Worm (Caenorhabditis elegans): Measurements from ENCODE around the gene F38E1.10.

The F38E1.10 gene

DNA sequence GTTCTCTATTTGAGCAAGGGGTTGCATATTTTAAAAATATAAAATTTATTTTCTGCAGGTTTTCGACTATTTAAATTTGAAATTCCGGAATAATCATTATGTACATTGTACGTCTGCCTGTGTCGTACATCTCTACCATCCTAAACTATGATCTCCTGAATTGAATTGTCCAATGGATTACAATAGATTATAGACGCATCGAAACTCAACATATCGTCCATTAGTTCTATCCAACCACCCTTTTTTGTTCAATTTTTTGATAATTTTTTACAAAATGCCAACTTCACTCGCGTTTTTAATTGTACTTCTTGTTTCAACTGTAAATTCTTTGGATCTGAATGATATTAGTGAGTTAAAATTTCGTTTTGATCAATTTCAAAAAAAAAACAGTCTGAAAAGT, 35.1 kb upstream of the F38E1.10 start, which contains the start of gene F52E1.2:
Gene F52E1.2 (plus strand): TSS at position 190 of the 400 bp plus-strand sequence.
- TF ChIP-seq elt-1 (tag; optimal IDR thresholded peaks at IDR 0.05; ENCODE audit: borderline replicate concordance, insufficient read depth): no peak
- no peak for TF ChIP-seq pha-4 (tag; optimal IDR thresholded peaks at IDR 0.05)

DNA sequence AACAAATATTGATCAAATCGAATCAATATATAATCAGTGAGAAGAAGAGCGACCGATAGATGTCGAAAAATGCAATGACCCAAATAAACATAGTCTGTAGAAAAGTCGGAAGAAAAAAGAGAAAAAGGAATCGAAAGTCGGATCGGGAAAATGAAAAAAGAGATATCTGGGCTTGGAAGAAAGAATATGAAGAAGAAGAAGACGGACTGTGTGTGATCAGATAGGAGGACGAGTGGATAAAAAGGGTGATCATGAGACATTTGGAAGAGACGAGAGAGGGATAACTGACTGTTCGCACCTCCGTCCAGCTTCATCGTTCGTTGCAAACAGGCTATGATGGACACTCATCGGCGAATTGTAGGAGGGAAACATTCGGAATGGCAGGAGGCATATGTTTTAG, 34.3 kb upstream of the F38E1.10 start:
- TF ChIP-seq M03D4.4 (tag; optimal IDR thresholded peaks at IDR 0.05): no peak
- TF ChIP-seq lsy-2 (tag; optimal IDR thresholded peaks at IDR 0.05): no peak
- peak; percentile 78 for TF ChIP-seq blmp-1 (tag; optimal IDR thresholded peaks at IDR 0.05)
- no peak for TF ChIP-seq unc-62 (GFP tag; optimal IDR thresholded peaks at IDR 0.05)
- TF ChIP-seq mep-1 (tag; optimal IDR thresholded peaks at IDR 0.05): no peak

DNA sequence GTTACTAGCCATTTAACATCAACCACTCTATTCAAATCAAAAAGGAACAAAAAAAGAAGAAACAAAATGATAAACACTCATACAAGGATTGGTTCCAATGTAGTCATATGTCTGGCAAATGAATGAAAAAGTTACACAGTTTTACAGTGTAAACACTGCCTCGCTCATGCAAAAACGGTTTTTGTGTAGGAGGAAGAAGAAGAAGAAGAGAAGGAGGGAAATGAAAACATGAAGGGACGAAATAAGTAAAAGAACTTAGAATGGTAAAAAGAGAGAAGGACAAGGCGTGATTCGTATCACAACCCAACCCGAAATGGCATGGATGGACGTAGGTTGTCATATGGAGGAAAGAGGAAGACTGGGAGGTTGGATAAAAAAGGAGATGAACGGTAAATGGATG, 31.6 kb upstream of the F38E1.10 start:
- TF ChIP-seq blmp-1 (tag; optimal IDR thresholded peaks at IDR 0.05): no peak
- no peak for TF ChIP-seq cnd-1 (tag; optimal IDR thresholded peaks at IDR 0.05)
- no peak for TF ChIP-seq snpc-4 (tag; optimal IDR thresholded peaks at IDR 0.05)
- TF ChIP-seq nhr-2 (tag; optimal IDR thresholded peaks at IDR 0.05): no peak
- no peak for TF ChIP-seq lsy-2 (tag; optimal IDR thresholded peaks at IDR 0.05)
- no peak for TF ChIP-seq lin-13 (tag; optimal IDR thresholded peaks at IDR 0.05)
- TF ChIP-seq nhr-237 (tag; optimal IDR thresholded peaks at IDR 0.05): no peak
- no peak for TF ChIP-seq bed-3 (GFP tag; optimal IDR thresholded peaks at IDR 0.05)
- no peak for TF ChIP-seq nhr-12 (tag; optimal IDR thresholded peaks at IDR 0.05)
- no peak for TF ChIP-seq unc-120 (tag; optimal IDR thresholded peaks at IDR 0.05; ENCODE audit: poor library complexity, severe bottlenecking)
- TF ChIP-seq ham-2 (GFP tag; optimal IDR thresholded peaks at IDR 0.05): no peak
- no peak for TF ChIP-seq ceh-39 (tag; optimal IDR thresholded peaks at IDR 0.05)
- TF ChIP-seq unc-39 (tag; optimal IDR thresholded peaks at IDR 0.05): no peak
- no peak for TF ChIP-seq zip-8 (tag; optimal IDR thresholded peaks at IDR 0.05)
- TF ChIP-seq elt-3 (tag; optimal IDR thresholded peaks at IDR 0.05): no peak
- no peak for TF ChIP-seq mep-1 (tag; optimal IDR thresholded peaks at IDR 0.05)
- TF ChIP-seq unc-62 (GFP tag; optimal IDR thresholded peaks at IDR 0.05): no peak
- no peak for TF ChIP-seq drap-1 (GFP tag; optimal IDR thresholded peaks at IDR 0.05)
- no peak for TF ChIP-seq mls-2 (tag; optimal IDR thresholded peaks at IDR 0.05)

DNA sequence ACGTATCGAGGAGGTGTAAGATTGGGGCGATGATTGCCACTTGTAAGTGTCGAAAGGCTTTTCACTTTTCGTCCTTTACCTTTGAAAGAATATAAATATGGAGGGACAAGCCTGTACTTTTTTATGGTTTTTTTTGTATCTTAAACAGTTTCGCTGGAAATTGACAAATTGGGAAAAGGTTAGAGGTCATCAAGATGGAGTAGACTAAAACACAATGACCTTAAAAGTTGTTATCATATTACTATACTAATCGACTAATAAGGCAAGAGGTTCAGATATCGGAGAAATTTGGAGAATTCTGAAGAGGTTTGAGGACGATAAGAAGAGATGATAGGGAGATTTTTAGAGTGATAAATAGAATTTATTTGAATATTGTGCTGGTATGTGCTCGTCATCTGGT, 30.8 kb upstream of the F38E1.10 start:
- TF ChIP-seq nhr-237 (tag; optimal IDR thresholded peaks at IDR 0.05) (no peak), ces-1 (GFP tag; optimal IDR thresholded peaks at IDR 0.05) (no peak)

DNA sequence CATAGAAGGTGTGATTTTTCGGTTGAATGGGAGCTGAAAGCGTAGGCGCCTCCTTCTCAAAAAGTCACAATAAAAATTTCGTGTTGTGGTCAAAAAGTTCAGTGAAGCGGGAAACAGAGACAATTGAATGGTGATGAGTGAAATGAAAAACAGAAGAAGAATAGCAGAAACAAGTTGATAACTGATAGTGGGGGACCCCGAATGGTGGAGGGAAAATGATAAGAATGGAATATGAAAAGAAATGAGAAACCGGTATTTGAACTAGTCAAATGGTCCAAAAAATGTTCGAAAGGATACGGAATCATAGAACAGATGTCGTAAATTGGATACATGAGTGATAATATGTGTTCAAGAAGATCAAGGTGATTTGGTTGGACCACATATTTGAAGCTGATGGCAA, 29.0 kb upstream of the F38E1.10 start:
- no peak for TF ChIP-seq lin-32 (GFP tag; optimal IDR thresholded peaks at IDR 0.05)
- TF ChIP-seq M03D4.4 (tag; optimal IDR thresholded peaks at IDR 0.05): no peak
- no peak for TF ChIP-seq lin-13 (tag; optimal IDR thresholded peaks at IDR 0.05)
- TF ChIP-seq unc-62 (GFP tag; optimal IDR thresholded peaks at IDR 0.05): no peak
- no peak for TF ChIP-seq lsy-2 (tag; optimal IDR thresholded peaks at IDR 0.05)
- TF ChIP-seq mep-1 (tag; optimal IDR thresholded peaks at IDR 0.05): no peak

DNA sequence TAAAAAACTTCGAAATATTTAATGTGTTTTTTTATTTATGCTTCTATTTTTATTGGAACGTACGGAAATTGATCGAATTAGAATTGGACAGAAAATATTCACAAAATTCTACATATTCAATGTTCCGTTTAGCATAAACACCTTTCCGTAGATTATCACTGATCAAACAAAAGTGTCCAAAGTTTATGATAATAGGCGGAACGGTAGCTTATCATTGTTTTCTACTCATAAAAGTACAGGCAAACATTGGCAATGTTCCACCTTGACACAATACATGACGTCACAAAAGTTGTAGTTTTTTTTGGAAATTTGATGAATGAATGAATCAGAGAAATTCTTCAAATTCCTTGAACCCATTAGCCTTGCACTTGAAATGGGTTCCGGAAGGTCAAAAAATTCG, 28.6 kb upstream of the F38E1.10 start:
- no peak for TF ChIP-seq lin-32 (GFP tag; optimal IDR thresholded peaks at IDR 0.05)
- no peak for TF ChIP-seq nhr-237 (tag; optimal IDR thresholded peaks at IDR 0.05)
- TF ChIP-seq sptf-1 (tag; optimal IDR thresholded peaks at IDR 0.05): no peak
- no peak for TF ChIP-seq nhr-28 (tag; optimal IDR thresholded peaks at IDR 0.05)

DNA sequence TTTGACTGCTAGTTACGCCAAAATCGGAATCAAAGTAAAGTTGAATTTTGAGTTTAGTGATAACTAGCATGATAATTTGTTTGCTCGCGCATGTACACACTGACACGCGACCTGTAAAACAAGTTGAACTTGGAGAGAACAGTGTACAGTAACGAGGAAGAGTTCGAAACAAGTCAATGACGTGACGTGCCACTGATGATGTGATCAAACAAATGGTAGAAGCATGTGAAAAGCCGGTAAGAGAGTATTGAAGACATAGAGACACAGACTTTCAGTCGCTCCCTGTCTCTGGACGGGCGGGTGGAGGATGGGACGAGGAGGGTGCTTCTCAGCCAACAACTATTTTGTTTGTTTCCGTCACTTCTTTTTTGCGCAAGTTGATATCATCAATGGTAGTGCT, 27.8 kb upstream of the F38E1.10 start:
- TF ChIP-seq tbx-8 (GFP tag; optimal IDR thresholded peaks at IDR 0.05): no peak
- no peak for TF ChIP-seq zip-8 (tag; optimal IDR thresholded peaks at IDR 0.05)
- TF ChIP-seq M03D4.4 (tag; optimal IDR thresholded peaks at IDR 0.05): no peak
- no peak for TF ChIP-seq sptf-1 (tag; optimal IDR thresholded peaks at IDR 0.05)
- TF ChIP-seq flh-1 (GFP tag; optimal IDR thresholded peaks at IDR 0.05): no peak
- no peak for TF ChIP-seq nhr-2 (tag; optimal IDR thresholded peaks at IDR 0.05)
- TF ChIP-seq lin-32 (GFP tag; optimal IDR thresholded peaks at IDR 0.05): no peak
- TF ChIP-seq ceh-43 (GFP tag; optimal IDR thresholded peaks at IDR 0.05): no peak
- no peak for TF ChIP-seq ces-1 (GFP tag; optimal IDR thresholded peaks at IDR 0.05)
- TF ChIP-seq unc-120 (tag; optimal IDR thresholded peaks at IDR 0.05; ENCODE audit: poor library complexity, severe bottlenecking): no peak
- no peak for TF ChIP-seq nhr-28 (tag; optimal IDR thresholded peaks at IDR 0.05)
- TF ChIP-seq mls-2 (tag; optimal IDR thresholded peaks at IDR 0.05): no peak
- no peak for TF ChIP-seq ceh-39 (tag; optimal IDR thresholded peaks at IDR 0.05)
- TF ChIP-seq pha-4 (tag; optimal IDR thresholded peaks at IDR 0.05): no peak
- TF ChIP-seq hlh-1 (tag; optimal IDR thresholded peaks at IDR 0.05): no peak
- TF ChIP-seq mab-5 (tag; optimal IDR thresholded peaks at IDR 0.05): no peak
